Worm (Caenorhabditis elegans) whole organism, L1 larva: ENCODE data around the gene srlf-26.

Source experiments
- aly-2 ChIP-seq: fragments of 150-350 bp; optimal IDR thresholded peaks from 2 replicates; lab custom pipeline; 2014; ENCODE audit warnings: missing biosample characterization, missing genetic modification characterization
- elt-3 ChIP-seq, 6 experiments: fragments of 150-350 bp in 1 of 6; sonication (generic microtip); optimal IDR thresholded peaks; 2 replicates each; lab custom pipeline; 2017 to 2018; ENCODE audit warnings: missing biosample characterization in 6 of 6, missing genetic modification characterization in 6 of 6, inconsistent platforms in 1 of 6
- mep-1 ChIP-seq: fragments of 150-350 bp; optimal IDR thresholded peaks from 2 replicates; lab custom pipeline; 2014; ENCODE audit warnings: missing biosample characterization, missing genetic modification characterization
- nhr-20 ChIP-seq: sonication (generic microtip); optimal IDR thresholded peaks from 2 replicates; lab custom pipeline; 2016; ENCODE audit warnings: mild to moderate bottlenecking, missing genetic modification characterization, missing compliant biosample characterization
- zip-4 ChIP-seq: fragments of 200-800 bp; sonication (Bioruptor generic); optimal IDR thresholded peaks from 2 replicates; lab custom pipeline; 2018; ENCODE audit warnings: mild to moderate bottlenecking, missing genetic modification characterization, moderate library complexity, missing compliant biosample characterization
- ztf-11 ChIP-seq, 2 experiments: sonication (generic microtip); optimal IDR thresholded peaks; 2 replicates each; lab custom pipeline; 2016 to 2017; ENCODE audit warnings: missing genetic modification characterization in 2 of 2, missing biosample characterization in 1 of 2, missing compliant biosample characterization in 1 of 2

DNA sequence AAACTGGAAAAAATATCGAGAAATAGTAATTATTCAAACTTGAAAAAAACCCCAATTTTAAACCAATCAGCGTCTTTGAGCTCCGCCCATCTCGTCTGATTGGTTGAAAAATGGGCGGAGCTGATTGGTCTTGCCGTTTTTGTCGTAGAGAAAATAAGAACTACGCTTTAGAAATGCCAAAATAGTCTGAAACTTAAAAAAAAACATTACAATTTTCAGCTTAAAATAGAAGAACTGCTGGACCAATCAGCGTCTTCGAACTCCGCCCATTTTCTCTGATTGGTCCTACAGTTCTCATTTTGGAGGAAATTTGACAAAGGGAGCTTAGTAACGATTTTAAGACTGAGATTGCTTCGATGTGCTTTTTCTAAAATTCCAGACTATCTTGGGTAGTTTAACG lies 746 bp downstream of the srlf-26 start:
- no peak for TF ChIP-seq ztf-11 (tag; optimal IDR thresholded peaks at IDR 0.05; lab: Kevin White, UChicago)
- no peak for TF ChIP-seq elt-3 (tag; optimal IDR thresholded peaks at IDR 0.05; lab: Kevin White, UChicago)
- no peak for TF ChIP-seq zip-4
- no peak for TF ChIP-seq aly-2
- TF ChIP-seq nhr-20: no peak
- no peak for TF ChIP-seq mep-1 (tag; lab: Kevin White, UChicago)
